Fruit fly (Drosophila melanogaster) Kc167 (cell line): ENCODE results near the gene Eip63F-1.

Experiments
- Myc ChIP-seq: fragments of >200 bp; optimal IDR thresholded peaks from 2 replicates; lab custom pipeline; 2017; ENCODE audit warnings: missing external identifiers
- Sin3A ChIP-seq: fragments of >200 bp; optimal IDR thresholded peaks from 2 replicates; lab custom pipeline; 2018; ENCODE audit warnings: missing external identifiers
- h ChIP-seq: fragments of >200 bp; optimal IDR thresholded peaks from 3 replicates; lab custom pipeline; 2018; ENCODE audit warnings: missing external identifiers
- insv ChIP-seq: fragments of >200 bp; optimal IDR thresholded peaks from 3 replicates; lab custom pipeline; 2018; ENCODE audit warnings: missing external identifiers
- psq ChIP-seq: fragments of >200 bp; optimal IDR thresholded peaks from 2 replicates; lab custom pipeline; 2017; ENCODE audit warnings: missing external identifiers
- ttk ChIP-seq: sonication (Bioruptor generic); optimal IDR thresholded peaks from 2 replicates; lab custom pipeline; 2017; ENCODE audit warnings: missing external identifiers

- TF ChIP-seq h (lab: Kevin White, UChicago) (no peak), Myc (lab: Kevin White, UChicago) (no peak), Sin3A (lab: Kevin White, UChicago) (no peak), psq (lab: Kevin White, UChicago) (no peak), ttk (lab: Kevin White, UChicago) (no peak), insv (lab: Kevin White, UChicago) (no peak)
Observed at dm6 chr3L:3963979-3964378, 28.6 kb upstream of the Eip63F-1 start.
